Fruit fly (Drosophila melanogaster) whole organism, embryonic: ENCODE results near the gene CG12783.
A peak's percentile ranks its signal among the peaks of the same experiment; 100 is the strongest.

Source experiments
- BtbVII ChIP-seq: fragments of 200-800 bp; sonication (Bioruptor generic); optimal IDR thresholded peaks from 3 replicates; lab custom pipeline; 2017; ENCODE audit warnings: missing biosample characterization, mild to moderate bottlenecking, missing genetic modification characterization
- CG10267 ChIP-seq: fragments of 200-800 bp; sonication (Bioruptor generic); optimal IDR thresholded peaks from 2 replicates; lab custom pipeline; 2018; ENCODE audit warnings: missing biosample characterization, mild to moderate bottlenecking, missing genetic modification characterization, moderate library complexity
- CG10565 ChIP-seq: fragments of 200-800 bp; sonication (Bioruptor generic); optimal IDR thresholded peaks from 3 replicates; lab custom pipeline; 2016; ENCODE audit warnings: missing biosample characterization, mild to moderate bottlenecking, missing genetic modification characterization
- CG12391 ChIP-seq: fragments of 200-800 bp; sonication (Bioruptor generic); optimal IDR thresholded peaks from 3 replicates; lab custom pipeline; 2018; ENCODE audit warnings: missing biosample characterization, mild to moderate bottlenecking, missing genetic modification characterization, moderate library complexity
- CG12942 ChIP-seq: fragments of 200-800 bp; sonication (Bioruptor generic); optimal IDR thresholded peaks from 3 replicates; lab custom pipeline; 2016; ENCODE audit warnings: missing biosample characterization, missing genetic modification characterization
- CG13424 ChIP-seq: fragments of 200-800 bp; sonication (Bioruptor generic); optimal IDR thresholded peaks from 2 replicates; lab custom pipeline; 2019; ENCODE audit warnings: missing biosample characterization, mild to moderate bottlenecking, missing genetic modification characterization, moderate library complexity
- CG1602 ChIP-seq: fragments of 200-800 bp; sonication (Bioruptor generic); optimal IDR thresholded peaks from 3 replicates; lab custom pipeline; 2016; ENCODE audit warnings: missing biosample characterization, missing genetic modification characterization
- CG17385 ChIP-seq: fragments of 200-800 bp; sonication (Bioruptor generic); optimal IDR thresholded peaks from 3 replicates; lab custom pipeline; 2018; ENCODE audit warnings: missing biosample characterization, mild to moderate bottlenecking, missing genetic modification characterization
- CG17568 ChIP-seq: fragments of 200-800 bp; sonication (Bioruptor generic); optimal IDR thresholded peaks from 2 replicates; lab custom pipeline; 2018; ENCODE audit warnings: missing biosample characterization, mild to moderate bottlenecking, missing genetic modification characterization, moderate library complexity
- CG17612 ChIP-seq: fragments of 200-800 bp; sonication (Bioruptor generic); IDR thresholded peaks from 2 replicates; pipeline ENCODE4 v1.3.6; 2022; ENCODE audit warnings: missing biosample characterization, missing genetic modification characterization
- CG34224 ChIP-seq: fragments of 200-800 bp; sonication (Bioruptor generic); IDR thresholded peaks from 3 replicates; pipeline ENCODE4 v1.3.6; 2022; ENCODE audit warnings: missing biosample characterization, missing genetic modification characterization; ENCODE audit not compliant: partially characterized antibody
- CG6854 ChIP-seq: fragments of 200-800 bp; sonication (Bioruptor generic); optimal IDR thresholded peaks from 3 replicates; lab custom pipeline; 2017; ENCODE audit warnings: missing biosample characterization, mild to moderate bottlenecking, missing genetic modification characterization
- CG7556 ChIP-seq: fragments of 200-800 bp; sonication (Bioruptor generic); optimal IDR thresholded peaks from 2 replicates; lab custom pipeline; 2017; ENCODE audit warnings: missing biosample characterization, mild to moderate bottlenecking, missing genetic modification characterization
- Dll ChIP-seq: fragments of 200-800 bp; sonication (Bioruptor generic); IDR thresholded peaks from 4 replicates; pipeline ENCODE4 v1.3.6; 2022; ENCODE audit warnings: missing biosample characterization, missing genetic modification characterization; ENCODE audit not compliant: partially characterized antibody
- H2.0 ChIP-seq: fragments of 200-800 bp; sonication (Bioruptor generic); IDR thresholded peaks from 2 replicates; pipeline ENCODE4 v1.3.6; 2022; ENCODE audit warnings: missing biosample characterization, missing genetic modification characterization
- HLH3B ChIP-seq: fragments of 200-800 bp; sonication (Bioruptor generic); IDR thresholded peaks from 2 replicates; pipeline ENCODE4 v1.3.6; 2022; ENCODE audit warnings: missing biosample characterization, missing genetic modification characterization
- HmgZ ChIP-seq: fragments of 200-800 bp; sonication (Bioruptor generic); optimal IDR thresholded peaks from 2 replicates; lab custom pipeline; 2018; ENCODE audit warnings: missing biosample characterization, mild to moderate bottlenecking, missing genetic modification characterization
- Med ChIP-seq: fragments of 200-800 bp; sonication (Bioruptor generic); peaks from one replicate; lab custom pipeline; 2016; ENCODE audit warnings: missing biosample characterization, missing genetic modification characterization, mild to moderate bottlenecking, inconsistent platforms, moderate library complexity
- Mrtf ChIP-seq: fragments of 200-800 bp; sonication (Bioruptor generic); IDR thresholded peaks from 3 replicates; pipeline ENCODE4 v1.3.6; 2022; ENCODE audit warnings: missing biosample characterization, missing genetic modification characterization
- Oli ChIP-seq: fragments of 200-800 bp; sonication (Bioruptor generic); optimal IDR thresholded peaks from 2 replicates; lab custom pipeline; 2018; ENCODE audit warnings: missing biosample characterization, mild to moderate bottlenecking, missing genetic modification characterization, moderate library complexity
- Opbp ChIP-seq: fragments of 200-800 bp; sonication (Bioruptor generic); IDR thresholded peaks from 3 replicates; pipeline ENCODE4 v1.3.6; 2022; ENCODE audit warnings: missing biosample characterization, missing genetic modification characterization; ENCODE audit not compliant: partially characterized antibody
- Poxn ChIP-seq: fragments of 200-800 bp; sonication (Bioruptor generic); IDR thresholded peaks from 2 replicates; pipeline ENCODE4 v1.3.6; 2022; ENCODE audit warnings: missing biosample characterization, missing genetic modification characterization
- Sox100B ChIP-seq: fragments of 200-800 bp; sonication (Bioruptor generic); optimal IDR thresholded peaks from 3 replicates; lab custom pipeline; 2018; ENCODE audit warnings: missing biosample characterization, mild to moderate bottlenecking, missing genetic modification characterization
- Vsx1 ChIP-seq: fragments of 200-800 bp; sonication (Bioruptor generic); optimal IDR thresholded peaks from 2 replicates; lab custom pipeline; 2017; ENCODE audit warnings: missing biosample characterization, mild to moderate bottlenecking, missing genetic modification characterization, missing genetic modification reagents
- az2 ChIP-seq: fragments of 200-800 bp; sonication (Bioruptor generic); optimal IDR thresholded peaks from 3 replicates; lab custom pipeline; 2016; ENCODE audit warnings: missing biosample characterization, missing genetic modification characterization
- cad ChIP-seq: fragments of >200 bp; optimal IDR thresholded peaks from 2 replicates; lab custom pipeline; 2017; ENCODE audit warnings: missing biosample characterization, missing genetic modification characterization
- caup ChIP-seq: fragments of 200-800 bp; sonication (Bioruptor generic); optimal IDR thresholded peaks from 3 replicates; lab custom pipeline; 2017; ENCODE audit warnings: missing biosample characterization, mild to moderate bottlenecking, missing genetic modification characterization, moderate library complexity; ENCODE audit not compliant: severe bottlenecking
- cwo ChIP-seq: fragments of 200-800 bp; sonication (Bioruptor generic); optimal IDR thresholded peaks from 3 replicates; lab custom pipeline; 2017; ENCODE audit warnings: missing biosample characterization, missing genetic modification characterization, mild to moderate bottlenecking, moderate library complexity, missing genetic modification reagents
- dimm ChIP-seq: fragments of 200-800 bp; sonication (Bioruptor generic); IDR thresholded peaks from 2 replicates; pipeline ENCODE4 v1.3.6; 2022; ENCODE audit warnings: missing biosample characterization, missing genetic modification characterization
- dmrt11E ChIP-seq: fragments of 200-800 bp; sonication (Bioruptor generic); optimal IDR thresholded peaks from 3 replicates; lab custom pipeline; 2018; ENCODE audit warnings: missing biosample characterization, mild to moderate bottlenecking, missing genetic modification characterization, moderate library complexity
- dpn ChIP-seq, 2 experiments: fragments of 200-800 bp; sonication (Bioruptor generic); optimal IDR thresholded peaks; 3 replicates each; lab custom pipeline; 2016; ENCODE audit warnings: missing biosample characterization in 2 of 2, missing genetic modification characterization in 2 of 2
- ems ChIP-seq: fragments of 200-800 bp; sonication (Bioruptor generic); optimal IDR thresholded peaks from 3 replicates; lab custom pipeline; 2016; ENCODE audit warnings: missing biosample characterization, missing genetic modification characterization
- ham ChIP-seq: fragments of 200-800 bp; sonication (Bioruptor generic); IDR thresholded peaks from 2 replicates; pipeline ENCODE4 v1.3.6; 2022; ENCODE audit warnings: missing biosample characterization, missing genetic modification characterization
- kay ChIP-seq: fragments of 200-800 bp; sonication (Bioruptor generic); optimal IDR thresholded peaks from 2 replicates; lab custom pipeline; 2016; ENCODE audit warnings: missing biosample characterization, missing genetic modification characterization
- kni ChIP-seq: fragments of 200-800 bp; sonication (Bioruptor generic); optimal IDR thresholded peaks from 3 replicates; lab custom pipeline; 2017; ENCODE audit warnings: mild to moderate bottlenecking, missing biosample characterization, missing genetic modification reagents, missing genetic modification characterization
- lilli ChIP-seq: fragments of 200-800 bp; sonication (Bioruptor generic); optimal IDR thresholded peaks from 3 replicates; lab custom pipeline; 2016; ENCODE audit warnings: missing biosample characterization, missing genetic modification characterization
- lmd ChIP-seq: fragments of 200-800 bp; sonication (Bioruptor generic); IDR thresholded peaks from 2 replicates; pipeline ENCODE4 v1.3.6; 2022; ENCODE audit warnings: missing biosample characterization, missing genetic modification characterization
- nerfin-1 ChIP-seq: fragments of 200-800 bp; sonication (Bioruptor generic); optimal IDR thresholded peaks from 3 replicates; lab custom pipeline; 2019; ENCODE audit warnings: missing biosample characterization, mild to moderate bottlenecking, missing genetic modification characterization, moderate library complexity
- nom ChIP-seq: fragments of 200-800 bp; sonication (Bioruptor generic); optimal IDR thresholded peaks from 2 replicates; lab custom pipeline; 2017; ENCODE audit warnings: missing biosample characterization, missing genetic modification characterization, mild to moderate bottlenecking, moderate library complexity, missing genetic modification reagents
- odd ChIP-seq: fragments of 200-800 bp; sonication (Bioruptor generic); optimal IDR thresholded peaks from 2 replicates; lab custom pipeline; 2017; ENCODE audit warnings: missing biosample characterization, mild to moderate bottlenecking, missing genetic modification characterization
- p53 ChIP-seq: fragments of 200-800 bp; sonication (Bioruptor generic); optimal IDR thresholded peaks from 2 replicates; lab custom pipeline; 2016; ENCODE audit warnings: missing biosample characterization, missing genetic modification characterization
- pfk ChIP-seq: fragments of 200-800 bp; sonication (Bioruptor generic); optimal IDR thresholded peaks from 2 replicates; lab custom pipeline; 2018; ENCODE audit warnings: missing biosample characterization, mild to moderate bottlenecking, missing genetic modification characterization, moderate library complexity
- phol ChIP-seq: fragments of 200-800 bp; sonication (Bioruptor generic); optimal IDR thresholded peaks from 3 replicates; lab custom pipeline; 2018; ENCODE audit warnings: missing biosample characterization, mild to moderate bottlenecking, missing genetic modification characterization, moderate library complexity
- ranshi ChIP-seq: fragments of 200-800 bp; sonication (Bioruptor generic); IDR thresholded peaks from 2 replicates; pipeline ENCODE4 v1.3.6; 2022; ENCODE audit warnings: missing biosample characterization, missing genetic modification characterization
- run ChIP-seq: fragments of 200-800 bp; sonication (Bioruptor generic); optimal IDR thresholded peaks from 3 replicates; lab custom pipeline; 2018; ENCODE audit warnings: missing biosample characterization, mild to moderate bottlenecking, missing genetic modification characterization
- so ChIP-seq: fragments of 200-800 bp; sonication (Bioruptor generic); IDR thresholded peaks from 3 replicates; pipeline ENCODE4 v1.3.6; 2022; ENCODE audit warnings: missing biosample characterization, missing genetic modification characterization
- tin ChIP-seq: fragments of 200-800 bp; sonication (Bioruptor generic); optimal IDR thresholded peaks from 3 replicates; lab custom pipeline; 2016; ENCODE audit warnings: missing biosample characterization, missing genetic modification characterization
- yki ChIP-seq: fragments of >200 bp; optimal IDR thresholded peaks from 3 replicates; lab custom pipeline; 2018

The CG12783 gene

DNA sequence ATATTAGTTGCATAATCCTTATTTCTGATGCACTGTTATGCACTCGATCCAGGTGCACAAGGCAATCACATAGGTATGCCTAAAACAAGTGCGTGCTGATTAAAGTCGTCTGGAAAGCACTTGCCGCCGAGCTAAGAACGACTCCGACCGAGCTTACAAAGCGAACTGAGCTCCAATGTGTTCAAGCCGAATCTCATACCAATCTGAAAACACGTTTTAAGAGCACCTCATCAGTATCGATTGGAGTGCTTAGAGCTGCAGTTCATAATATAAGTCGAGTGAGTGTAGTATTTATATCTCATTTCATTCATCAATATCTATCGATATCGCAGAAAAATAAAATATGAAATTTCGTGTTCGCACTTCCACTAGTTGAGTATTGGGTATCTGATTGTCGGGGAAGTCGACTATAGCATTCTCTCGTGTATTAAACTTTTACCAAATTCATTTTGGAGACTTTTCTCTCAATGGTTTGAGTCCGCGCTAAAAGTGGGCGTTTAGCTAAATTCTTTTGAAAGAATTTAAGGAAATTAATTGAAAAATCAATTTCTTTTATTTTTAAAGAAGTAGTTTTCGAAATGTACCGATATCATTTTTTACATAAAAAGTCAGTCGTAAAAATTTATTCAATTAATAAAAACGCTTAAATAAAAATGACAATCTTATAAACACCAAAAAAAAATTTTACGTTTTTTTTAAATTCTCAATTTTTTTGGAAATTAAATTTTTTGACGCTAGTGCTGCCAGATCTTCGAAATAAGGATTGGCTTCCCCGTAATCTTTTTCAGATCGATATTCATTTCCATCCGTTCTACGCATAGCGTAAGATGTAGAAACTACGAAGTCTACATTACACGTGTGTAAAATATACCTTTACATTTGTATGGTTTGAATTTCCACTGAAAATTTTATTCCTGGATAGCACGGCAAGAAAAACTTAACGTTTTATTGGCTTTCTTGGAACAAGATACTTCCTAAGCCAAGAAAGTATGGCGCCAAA is 42.6 kb upstream of the CG12783 start, which contains the start of gene modSP (continued):
- TF ChIP-seq so (GFP tag; lab: Robert Waterston, UW) = 0 out of 3 replicates have a peak, but pooled peaks have one; percentile 7
- TF ChIP-seq ranshi (GFP tag; lab: Robert Waterston, UW) = peak; percentile 61
- no peak for TF ChIP-seq CG6854 (GFP tag; lab: Kevin White, UChicago)
- TF ChIP-seq dpn (GFP tag; optimal IDR thresholded peaks at IDR 0.05; lab: Kevin White, UChicago) = peak in 1 of 2 experiments; percentile 42
- no peak; the same call in 1 of the 2 replicates for TF ChIP-seq lmd
- peak; percentile 50 for TF ChIP-seq CG12391 (tag; lab: Kevin White, UChicago)
- TF ChIP-seq CG12942 (GFP tag; lab: Kevin White, UChicago) = no peak
- no peak for TF ChIP-seq CG17385 (GFP tag; lab: Kevin White, UChicago)
- peak; percentile 18 for TF ChIP-seq tin (GFP tag; lab: Kevin White, UChicago)
- TF ChIP-seq az2 (GFP tag; lab: Kevin White, UChicago) = peak; percentile 35
- no peak for TF ChIP-seq p53 (GFP tag; lab: Kevin White, UChicago)
- no peak for TF ChIP-seq dimm (GFP tag; lab: Robert Waterston, UW)
- peak; percentile 53 for TF ChIP-seq ems
- peak; percentile 14 for TF ChIP-seq Oli (tag; lab: Kevin White, UChicago)
- TF ChIP-seq BtbVII (GFP tag; lab: Kevin White, UChicago) = no peak
- TF ChIP-seq kay (GFP tag; lab: Kevin White, UChicago) = peak; percentile 33
- no peak for TF ChIP-seq HmgZ (tag; lab: Kevin White, UChicago)
- TF ChIP-seq Mrtf = peak; percentile 37; the same call in 1 of the 3 replicates
- no peak for TF ChIP-seq CG1602 (GFP tag; lab: Kevin White, UChicago)
- peak; percentile 44; the same call in 2 of the 3 replicates for TF ChIP-seq CG34224 (GFP tag; lab: Robert Waterston, UW)
- peak; percentile 19 for TF ChIP-seq CG7556 (GFP tag; lab: Kevin White, UChicago)
- no peak for TF ChIP-seq ham (GFP tag; lab: Robert Waterston, UW)
- TF ChIP-seq pfk (GFP tag; lab: Kevin White, UChicago) = no peak
- no peak for TF ChIP-seq dmrt11E (tag; lab: Kevin White, UChicago)
- peak; percentile 80 for TF ChIP-seq Dll (GFP tag; lab: Robert Waterston, UW)
- TF ChIP-seq Med = peak; percentile 75
- peak; percentile 47 for TF ChIP-seq lilli (GFP tag; lab: Kevin White, UChicago)
- TF ChIP-seq run = no peak
- no peak for TF ChIP-seq Vsx1
- no peak for TF ChIP-seq H2.0 (GFP tag; lab: Robert Waterston, UW)
- TF ChIP-seq Opbp (GFP tag; lab: Robert Waterston, UW) = peak; percentile 81
- TF ChIP-seq phol = peak; percentile 13
- TF ChIP-seq Sox100B (GFP tag; lab: Kevin White, UChicago) = no peak
- TF ChIP-seq kni (GFP tag; lab: Kevin White, UChicago) = peak; percentile 34
- TF ChIP-seq cwo = no peak
- no peak for TF ChIP-seq caup (GFP tag; lab: Kevin White, UChicago)
- peak; percentile 33; the same call in 1 of the 2 replicates for TF ChIP-seq HLH3B (GFP tag; lab: Robert Waterston, UW)
- no peak for TF ChIP-seq CG17568 (GFP tag; lab: Kevin White, UChicago)
- TF ChIP-seq nom = peak; percentile 75
- no peak for TF ChIP-seq odd (GFP tag; lab: Kevin White, UChicago)
- TF ChIP-seq CG13424 (tag; lab: Kevin White, UChicago) = peak; percentile 12
- no peak for TF ChIP-seq nerfin-1 (tag; lab: Kevin White, UChicago)
- no peak for TF ChIP-seq yki
- no peak for TF ChIP-seq CG10565 (GFP tag; lab: Kevin White, UChicago)
- TF ChIP-seq Poxn (GFP tag; lab: Robert Waterston, UW) = no peak
- peak; percentile 35 for TF ChIP-seq CG10267 (tag; lab: Kevin White, UChicago)
- TF ChIP-seq cad (GFP tag; lab: Kevin White, UChicago) = no peak
- no peak for TF ChIP-seq CG17612 (GFP tag; lab: Robert Waterston, UW)
